Fruit fly (Drosophila melanogaster) whole organism, adult: ENCODE results near the gene CG9776.

Source experiments
- CG5204 ChIP-seq: fragments of 200-800 bp; sonication (Bioruptor generic); optimal IDR thresholded peaks from 2 replicates; lab custom pipeline; 2016; ENCODE audit warnings: missing biosample characterization, missing genetic modification characterization
- CG7045 ChIP-seq: fragments of 200-800 bp; sonication (Bioruptor generic); optimal IDR thresholded peaks from 2 replicates; lab custom pipeline; 2017; ENCODE audit warnings: missing biosample characterization, mild to moderate bottlenecking, missing genetic modification characterization
- cnc ChIP-seq, 2 experiments: fragments of >200 bp; optimal IDR thresholded peaks; 2 replicates each; lab custom pipeline; 2017
- ovo ChIP-seq: fragments of 200-800 bp; sonication (Bioruptor generic); optimal IDR thresholded peaks from 2 replicates; lab custom pipeline; 2016; ENCODE audit warnings: missing biosample characterization, missing genetic modification characterization
- tj ChIP-seq: fragments of 200-800 bp; sonication (Bioruptor generic); optimal IDR thresholded peaks from 3 replicates; lab custom pipeline; 2017; ENCODE audit warnings: missing biosample characterization, mild to moderate bottlenecking, missing genetic modification characterization, moderate library complexity

- no peak for TF ChIP-seq CG7045 (GFP tag; lab: Kevin White, UChicago)
- no peak for TF ChIP-seq cnc (optimal IDR thresholded peaks at IDR 0.05; lab: Kevin White, UChicago)
- no peak for TF ChIP-seq tj
- no peak for TF ChIP-seq CG5204 (GFP tag; lab: Kevin White, UChicago)
- no peak for TF ChIP-seq ovo (GFP tag; lab: Kevin White, UChicago)
These were observed 56.0 kb downstream of the CG9776 start, which contains the start of gene flip for dm6 chr3R:4277828-4278227.
